Fruit fly (Drosophila melanogaster): ENCODE results near the gene drpr.

- TF ChIP-seq CG12605 (GFP tag; IDR thresholded peaks at IDR 0.05) (no peak), CG15710 (tag; optimal IDR thresholded peaks at IDR 0.05) (no peak), EcR (GFP tag; optimal IDR thresholded peaks at IDR 0.05) (no peak), CG17806 (tag; optimal IDR thresholded peaks at IDR 0.05) (no peak), Pif1A (GFP tag; optimal IDR thresholded peaks at IDR 0.05) (no peak), Pif1B (GFP tag; optimal IDR thresholded peaks at IDR 0.05) (peak; percentile 61), CG9948 (tag; optimal IDR thresholded peaks at IDR 0.05) (no peak), CG34367 (tag; optimal IDR thresholded peaks at IDR 0.05) (no peak), CG4496 (GFP tag; IDR thresholded peaks at IDR 0.05) (no peak)
These were observed at the start of gene drpr for dm6 chr3L:1730873-1731272.

Data from whole organism, pupa.